Worm (Caenorhabditis elegans) whole organism, L1 larva: ENCODE measurements around the gene T27E4.1.

Experiments used
- alr-1 ChIP-seq: fragments of 200-800 bp; sonication (Bioruptor generic); optimal IDR thresholded peaks from 2 replicates; lab custom pipeline; 2018; ENCODE audit warnings: borderline replicate concordance, mild to moderate bottlenecking, missing genetic modification characterization, missing compliant biosample characterization
- dsc-1 ChIP-seq: sonication (generic microtip); optimal IDR thresholded peaks from 2 replicates; lab custom pipeline; 2016; ENCODE audit warnings: mild to moderate bottlenecking, missing genetic modification characterization, missing compliant biosample characterization
- efl-1 ChIP-seq, 4 experiments: fragments of 150-350 bp; optimal IDR thresholded peaks in 3 of 4; peaks in 1 of 4; 1 replicate in 1 of 4; 2 replicates in 3 of 4; lab custom pipeline; 2014; ENCODE audit warnings: missing biosample characterization in 2 of 4, missing genetic modification characterization in 2 of 4, missing genetic modification reagents in 2 of 4
- lin-15B ChIP-seq: fragments of 150-350 bp; sonication (generic microtip); optimal IDR thresholded peaks from 3 replicates; lab custom pipeline; 2014; ENCODE audit warnings: missing biosample characterization, missing genetic modification characterization
- lir-3 ChIP-seq: sonication (generic microtip); optimal IDR thresholded peaks from 2 replicates; lab custom pipeline; 2016; ENCODE audit warnings: mild to moderate bottlenecking, missing genetic modification characterization, moderate library complexity, missing compliant biosample characterization; ENCODE audit not compliant: poor library complexity
- lsy-2 ChIP-seq, 2 experiments: fragments of 150-350 bp; optimal IDR thresholded peaks; 2 replicates each; lab custom pipeline; 2014; ENCODE audit warnings: missing biosample characterization in 2 of 2, missing genetic modification characterization in 2 of 2
- mdl-1 ChIP-seq, 2 experiments: fragments of 150-350 bp; optimal IDR thresholded peaks; 2 replicates each; lab custom pipeline; 2014 to 2017; ENCODE audit warnings: missing biosample characterization in 2 of 2, missing genetic modification characterization in 2 of 2, inconsistent platforms in 1 of 2
- nhr-28 ChIP-seq: fragments of 150-350 bp; optimal IDR thresholded peaks from 2 replicates; lab custom pipeline; 2014; ENCODE audit warnings: missing biosample characterization, missing genetic modification characterization
- nhr-71 ChIP-seq: sonication (generic microtip); optimal IDR thresholded peaks from 2 replicates; lab custom pipeline; 2016; ENCODE audit warnings: mild to moderate bottlenecking, missing genetic modification characterization, moderate library complexity, missing compliant biosample characterization
- pqm-1 ChIP-seq: sonication (generic microtip); optimal IDR thresholded peaks from 3 replicates; lab custom pipeline; 2017; ENCODE audit warnings: missing biosample characterization, missing genetic modification characterization
- unc-62 ChIP-seq: fragments of 150-350 bp; optimal IDR thresholded peaks from 2 replicates; lab custom pipeline; 2014; ENCODE audit warnings: missing biosample characterization, missing genetic modification reagents, missing genetic modification characterization
- ztf-4 ChIP-seq: fragments of 150-350 bp; optimal IDR thresholded peaks from 2 replicates; lab custom pipeline; 2014; ENCODE audit warnings: missing biosample characterization, missing genetic modification characterization

ce11 chrV:9082350-9082749, 9.8 kb upstream of the T27E4.1 start:
- TF ChIP-seq mdl-1 (tag; optimal IDR thresholded peaks at IDR 0.05; lab: Kevin White, UChicago) (no peak), lsy-2 (tag; optimal IDR thresholded peaks at IDR 0.05; lab: Kevin White, UChicago) (no peak), unc-62 (no peak), lir-3 (tag; lab: Kevin White, UChicago) (no peak), ztf-4 (no peak), pqm-1 (tag; lab: Kevin White, UChicago) (no peak), efl-1 (optimal IDR thresholded peaks at IDR 0.05; lab: Kevin White, UChicago) (no peak), efl-1 (GFP tag; optimal IDR thresholded peaks at IDR 0.05 in 1 of 2; lab: Kevin White, UChicago) (no peak), nhr-28 (tag; lab: Kevin White, UChicago) (no peak), alr-1 (tag; lab: Kevin White, UChicago) (no peak), dsc-1 (no peak), nhr-71 (tag; lab: Kevin White, UChicago) (no peak), lin-15B (tag; lab: Kevin White, UChicago) (no peak)
